Worm (Caenorhabditis elegans) whole organism, L1 larva: ENCODE measurements around the gene clc-4.

Experiments used
- C34B4.2 ChIP-seq: sonication (generic microtip); optimal IDR thresholded peaks from 2 replicates; lab custom pipeline; 2017; ENCODE audit warnings: mild to moderate bottlenecking, missing genetic modification characterization, missing compliant biosample characterization
- ceh-63 ChIP-seq: fragments of 200-800 bp; sonication (Bioruptor generic); optimal IDR thresholded peaks from 2 replicates; lab custom pipeline; 2018; ENCODE audit warnings: mild to moderate bottlenecking, missing genetic modification characterization, missing compliant biosample characterization
- ceh-82 ChIP-seq, 3 experiments: fragments of 150-350 bp in 1 of 3; sonication (generic microtip) in 2 of 3; optimal IDR thresholded peaks; 2 replicates each; lab custom pipeline; 2014 to 2017; ENCODE audit warnings: missing biosample characterization in 3 of 3, missing genetic modification characterization in 3 of 3
- dsc-1 ChIP-seq: sonication (generic microtip); optimal IDR thresholded peaks from 2 replicates; lab custom pipeline; 2016; ENCODE audit warnings: mild to moderate bottlenecking, missing genetic modification characterization, missing compliant biosample characterization
- efl-1 ChIP-seq, 4 experiments: fragments of 150-350 bp; optimal IDR thresholded peaks in 3 of 4; peaks in 1 of 4; 1 replicate in 1 of 4; 2 replicates in 3 of 4; lab custom pipeline; 2014; ENCODE audit warnings: missing biosample characterization in 2 of 4, missing genetic modification characterization in 2 of 4, missing genetic modification reagents in 2 of 4
- egl-27 ChIP-seq, 2 experiments: fragments of 150-350 bp in 1 of 2; sonication (generic microtip); optimal IDR thresholded peaks; 3 replicates each; lab custom pipeline; 2017 to 2018; ENCODE audit warnings: missing biosample characterization in 2 of 2, missing genetic modification characterization in 2 of 2, missing genetic modification reagents in 2 of 2
- elt-2 ChIP-seq: sonication (generic microtip); optimal IDR thresholded peaks from 2 replicates; lab custom pipeline; 2016; ENCODE audit warnings: missing genetic modification characterization, mild to moderate bottlenecking, inconsistent platforms, missing compliant biosample characterization, missing genetic modification reagents
- elt-3 ChIP-seq, 6 experiments: fragments of 150-350 bp in 1 of 6; sonication (generic microtip); optimal IDR thresholded peaks; 2 replicates each; lab custom pipeline; 2017 to 2018; ENCODE audit warnings: missing biosample characterization in 6 of 6, missing genetic modification characterization in 6 of 6, inconsistent platforms in 1 of 6
- ets-5 ChIP-seq: fragments of 200-800 bp; sonication (Bioruptor generic); IDR thresholded peaks from 2 replicates; pipeline ENCODE4 v1.3.6; 2022; ENCODE audit warnings: missing genetic modification characterization, missing compliant biosample characterization
- fkh-10 ChIP-seq: sonication (generic microtip); optimal IDR thresholded peaks from 2 replicates; lab custom pipeline; 2017; ENCODE audit warnings: missing biosample characterization, missing genetic modification reagents, missing genetic modification characterization
- fkh-4 ChIP-seq: sonication (generic microtip); optimal IDR thresholded peaks from 2 replicates; lab custom pipeline; 2016; ENCODE audit warnings: missing compliant biosample characterization, missing genetic modification characterization, borderline replicate concordance
- fos-1 ChIP-seq: fragments of 150-350 bp; optimal IDR thresholded peaks from 2 replicates; lab custom pipeline; 2014; ENCODE audit warnings: missing biosample characterization, missing genetic modification characterization
- hlh-17 ChIP-seq: fragments of 200-800 bp; sonication (Bioruptor generic); optimal IDR thresholded peaks from 2 replicates; lab custom pipeline; 2018; ENCODE audit warnings: missing genetic modification characterization, mild to moderate bottlenecking, missing compliant biosample characterization, moderate library complexity, borderline replicate concordance
- hlh-4 ChIP-seq: sonication (generic microtip); optimal IDR thresholded peaks from 2 replicates; lab custom pipeline; 2016; ENCODE audit warnings: mild to moderate bottlenecking, missing genetic modification characterization, missing compliant biosample characterization
- hpl-2 ChIP-seq: fragments of 150-350 bp; optimal IDR thresholded peaks from 2 replicates; lab custom pipeline; 2014; ENCODE audit warnings: missing biosample characterization, missing genetic modification reagents, missing genetic modification characterization
- jun-1 ChIP-seq: fragments of 150-350 bp; optimal IDR thresholded peaks from 2 replicates; lab custom pipeline; 2014; ENCODE audit warnings: missing biosample characterization, missing genetic modification reagents, missing genetic modification characterization
- lin-13 ChIP-seq: fragments of 150-350 bp; optimal IDR thresholded peaks from 2 replicates; lab custom pipeline; 2014; ENCODE audit warnings: missing biosample characterization, missing genetic modification reagents, missing genetic modification characterization
- lin-35 ChIP-seq, 2 experiments: fragments of 150-350 bp; optimal IDR thresholded peaks; 2 replicates each; lab custom pipeline; 2014; ENCODE audit warnings: missing biosample characterization in 2 of 2, missing genetic modification characterization in 2 of 2, missing genetic modification reagents in 2 of 2
- mef-2 ChIP-seq: fragments of 150-350 bp; optimal IDR thresholded peaks from 2 replicates; lab custom pipeline; 2014; ENCODE audit warnings: missing biosample characterization, missing genetic modification characterization
- mep-1 ChIP-seq: fragments of 150-350 bp; optimal IDR thresholded peaks from 2 replicates; lab custom pipeline; 2014; ENCODE audit warnings: missing biosample characterization, missing genetic modification characterization
- nhr-20 ChIP-seq: sonication (generic microtip); optimal IDR thresholded peaks from 2 replicates; lab custom pipeline; 2016; ENCODE audit warnings: mild to moderate bottlenecking, missing genetic modification characterization, missing compliant biosample characterization
- nhr-237 ChIP-seq: fragments of 150-350 bp; optimal IDR thresholded peaks from 2 replicates; lab custom pipeline; 2014; ENCODE audit warnings: missing biosample characterization, missing genetic modification characterization
- nhr-28 ChIP-seq: fragments of 150-350 bp; optimal IDR thresholded peaks from 2 replicates; lab custom pipeline; 2014; ENCODE audit warnings: missing biosample characterization, missing genetic modification characterization
- nhr-47 ChIP-seq: sonication (generic microtip); optimal IDR thresholded peaks from 2 replicates; lab custom pipeline; 2016; ENCODE audit warnings: mild to moderate bottlenecking, missing genetic modification characterization, moderate library complexity, missing compliant biosample characterization
- nhr-71 ChIP-seq: sonication (generic microtip); optimal IDR thresholded peaks from 2 replicates; lab custom pipeline; 2016; ENCODE audit warnings: mild to moderate bottlenecking, missing genetic modification characterization, moderate library complexity, missing compliant biosample characterization
- nhr-84 ChIP-seq: sonication (generic microtip); optimal IDR thresholded peaks from 2 replicates; lab custom pipeline; 2017; ENCODE audit warnings: missing biosample characterization, missing genetic modification characterization
- nhr-85 ChIP-seq: sonication (generic microtip); peaks from one replicate; lab custom pipeline; 2016; ENCODE audit warnings: missing genetic modification characterization, inconsistent platforms, missing compliant biosample characterization
- nhr-90 ChIP-seq: sonication (generic microtip); optimal IDR thresholded peaks from 2 replicates; lab custom pipeline; 2016; ENCODE audit warnings: mild to moderate bottlenecking, missing genetic modification characterization, missing compliant biosample characterization; ENCODE audit not compliant: poor library complexity
- pag-3 ChIP-seq: sonication (generic microtip); optimal IDR thresholded peaks from 2 replicates; lab custom pipeline; 2017; ENCODE audit warnings: missing genetic modification characterization, mild to moderate bottlenecking, missing compliant biosample characterization, antibody characterized with exemption, borderline replicate concordance; ENCODE audit not compliant: insufficient read depth
- pax-3 ChIP-seq: fragments of 200-800 bp; sonication (Bioruptor generic); optimal IDR thresholded peaks from 2 replicates; lab custom pipeline; 2018; ENCODE audit warnings: mild to moderate bottlenecking, missing genetic modification characterization, moderate library complexity, missing compliant biosample characterization
- pqm-1 ChIP-seq: sonication (generic microtip); optimal IDR thresholded peaks from 3 replicates; lab custom pipeline; 2017; ENCODE audit warnings: missing biosample characterization, missing genetic modification characterization
- rnt-1 ChIP-seq: sonication (generic microtip); optimal IDR thresholded peaks from 2 replicates; lab custom pipeline; 2016; ENCODE audit warnings: mild to moderate bottlenecking, missing genetic modification characterization, moderate library complexity, missing compliant biosample characterization
- skn-1 ChIP-seq: fragments of 150-350 bp; optimal IDR thresholded peaks from 2 replicates; lab custom pipeline; 2014; ENCODE audit warnings: missing biosample characterization, missing genetic modification characterization
- snu-23 ChIP-seq: sonication (generic microtip); optimal IDR thresholded peaks from 2 replicates; lab custom pipeline; 2016; ENCODE audit warnings: missing genetic modification characterization, missing compliant biosample characterization
- sptf-1 ChIP-seq: fragments of 150-350 bp; optimal IDR thresholded peaks from 2 replicates; lab custom pipeline; 2014; ENCODE audit warnings: missing biosample characterization, missing genetic modification characterization
- tbx-2 ChIP-seq: sonication (generic microtip); optimal IDR thresholded peaks from 2 replicates; lab custom pipeline; 2016; ENCODE audit warnings: missing genetic modification characterization, missing compliant biosample characterization
- tlp-1 ChIP-seq: fragments of 150-350 bp; optimal IDR thresholded peaks from 2 replicates; lab custom pipeline; 2014; ENCODE audit warnings: missing biosample characterization, missing genetic modification characterization
- unc-130 ChIP-seq: fragments of 150-350 bp; optimal IDR thresholded peaks from 2 replicates; lab custom pipeline; 2017; ENCODE audit warnings: missing biosample characterization, missing genetic modification characterization, inconsistent platforms
- unc-98 ChIP-seq: fragments of 200-800 bp; sonication (Bioruptor generic); IDR thresholded peaks from 2 replicates; pipeline ENCODE4 v1.3.6; 2022; ENCODE audit warnings: missing genetic modification characterization, missing compliant biosample characterization
- zip-4 ChIP-seq: fragments of 200-800 bp; sonication (Bioruptor generic); optimal IDR thresholded peaks from 2 replicates; lab custom pipeline; 2018; ENCODE audit warnings: mild to moderate bottlenecking, missing genetic modification characterization, moderate library complexity, missing compliant biosample characterization
- ztf-11 ChIP-seq, 2 experiments: sonication (generic microtip); optimal IDR thresholded peaks; 2 replicates each; lab custom pipeline; 2016 to 2017; ENCODE audit warnings: missing genetic modification characterization in 2 of 2, missing biosample characterization in 1 of 2, missing compliant biosample characterization in 1 of 2

The clc-4 gene

ce11 chrX:10780542-10781266 lies 3.0 kb downstream of the clc-4 start:
- TF ChIP-seq lin-35 (GFP tag; optimal IDR thresholded peaks at IDR 0.05; lab: Kevin White, UChicago) (peak in 1 of 2 experiments; percentile 28), ceh-82 (tag; optimal IDR thresholded peaks at IDR 0.05; lab: Kevin White, UChicago) (no peak), mep-1 (tag; lab: Kevin White, UChicago) (no peak), nhr-90 (tag; lab: Kevin White, UChicago) (no peak), nhr-85 (tag; lab: Kevin White, UChicago) (peak; percentile 76), mef-2 (no peak), fkh-4 (tag; lab: Kevin White, UChicago) (no peak), efl-1 (optimal IDR thresholded peaks at IDR 0.05; lab: Kevin White, UChicago) (no peak), efl-1 (GFP tag; optimal IDR thresholded peaks at IDR 0.05 in 1 of 2; lab: Kevin White, UChicago) (peak in 1 of 2 experiments; percentile 16), skn-1 (tag; lab: Kevin White, UChicago) (no peak), unc-130 (tag; lab: Kevin White, UChicago) (no peak), tlp-1 (tag; lab: Kevin White, UChicago) (no peak), fos-1 (tag; lab: Kevin White, UChicago) (no peak), pax-3 (tag; lab: Kevin White, UChicago) (no peak), tbx-2 (tag; lab: Kevin White, UChicago) (no peak), elt-3 (tag; optimal IDR thresholded peaks at IDR 0.05; lab: Kevin White, UChicago) (peak in 1 of 6 experiments; percentile 52), hlh-4 (tag; lab: Kevin White, UChicago) (no peak), rnt-1 (tag; lab: Kevin White, UChicago) (no peak), elt-2 (tag; lab: Kevin White, UChicago) (peak; percentile 62), nhr-71 (tag; lab: Kevin White, UChicago) (peak; percentile 48), nhr-47 (tag; lab: Kevin White, UChicago) (no peak), zip-4 (no peak), fkh-10 (GFP tag; lab: Kevin White, UChicago) (no peak), snu-23 (peak; percentile 1), nhr-20 (peak; percentile 46), unc-98 (no peak), nhr-237 (tag; lab: Kevin White, UChicago) (no peak), jun-1 (tag; lab: Kevin White, UChicago) (no peak), sptf-1 (tag; lab: Kevin White, UChicago) (no peak), egl-27 (tag; optimal IDR thresholded peaks at IDR 0.05; lab: Kevin White, UChicago) (no peak), ceh-63 (no peak), hpl-2 (GFP tag; lab: Kevin White, UChicago) (no peak), nhr-84 (tag; lab: Kevin White, UChicago) (no peak), dsc-1 (tag; lab: Kevin White, UChicago) (no peak), lin-13 (GFP tag; lab: Kevin White, UChicago) (no peak), C34B4.2 (tag; lab: Kevin White, UChicago) (no peak), ets-5 (GFP tag; lab: Robert Waterston, UW) (no peak), hlh-17 (GFP tag; lab: Kevin White, UChicago) (no peak), ztf-11 (tag; optimal IDR thresholded peaks at IDR 0.05; lab: Kevin White, UChicago) (no peak)

- TF ChIP-seq pqm-1 (tag; lab: Kevin White, UChicago): no peak
- no peak for TF ChIP-seq pag-3 (tag; lab: Kevin White, UChicago)
- TF ChIP-seq fkh-10 (GFP tag; lab: Kevin White, UChicago): no peak
- no peak for TF ChIP-seq ceh-63
- no peak for TF ChIP-seq nhr-28 (tag; lab: Kevin White, UChicago)
Observed at ce11 chrX:10774865-10775264, 8.9 kb downstream of the clc-4 start.
